Fruit fly (Drosophila melanogaster): Measurements from ENCODE around the gene Tk.

The Tk gene

DNA sequence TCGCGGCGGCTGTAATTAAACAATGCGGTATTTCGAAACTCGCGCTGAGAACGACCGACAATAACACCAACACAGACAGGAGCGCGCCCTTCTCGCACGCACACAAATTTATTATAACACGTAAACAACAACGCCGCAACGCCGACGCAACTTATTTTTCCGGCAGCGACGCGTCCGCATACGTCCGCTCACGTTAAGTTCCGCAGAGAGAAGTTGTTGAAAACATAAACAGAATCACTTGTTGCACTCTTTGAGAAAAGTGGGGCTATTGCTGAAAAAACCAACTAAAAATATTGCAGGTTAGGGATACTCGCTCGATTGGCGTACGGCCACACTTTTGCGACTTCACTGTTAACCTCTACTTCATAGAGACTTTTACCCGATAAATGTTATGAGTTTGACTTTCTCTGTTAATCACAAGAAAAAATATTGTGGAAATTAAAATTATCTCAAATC is 56.3 kb downstream of the Tk start, which contains the start of gene Cad87A (continued):
- peak; percentile 77 for TF ChIP-seq nom (GFP tag; optimal IDR thresholded peaks at IDR 0.05)
- TF ChIP-seq hth (optimal IDR thresholded peaks at IDR 0.05), result no peak
- TF ChIP-seq dpn (GFP tag; optimal IDR thresholded peaks at IDR 0.05), result peak in 1 of 2 experiments; percentile 5
- peak; percentile 49 for TF ChIP-seq CG3163 (GFP tag; optimal IDR thresholded peaks at IDR 0.05)
- TF ChIP-seq gsb-n (tag; optimal IDR thresholded peaks at IDR 0.05), result peak; percentile 66
- no peak for TF ChIP-seq CG12104 (GFP tag; optimal IDR thresholded peaks at IDR 0.05)
- peak; percentile 38 for TF ChIP-seq CG11504 (tag; optimal IDR thresholded peaks at IDR 0.05)
- TF ChIP-seq z (GFP tag; IDR thresholded peaks at IDR 0.05), result no peak
- no peak for TF ChIP-seq Bgb (GFP tag; IDR thresholded peaks at IDR 0.05; ENCODE audit: partially characterized antibody)
- no peak for TF ChIP-seq stc (GFP tag; IDR thresholded peaks at IDR 0.05)
- TF ChIP-seq hkb (optimal IDR thresholded peaks at IDR 0.05), result no peak
- no peak for TF ChIP-seq hkb (GFP tag; IDR thresholded peaks at IDR 0.05)
- TF ChIP-seq CG13123 (GFP tag; optimal IDR thresholded peaks at IDR 0.05), result no peak
- no peak for TF ChIP-seq CG1832 (GFP tag; optimal IDR thresholded peaks at IDR 0.05)
- TF ChIP-seq abd-A (tag; optimal IDR thresholded peaks at IDR 0.05), result peak; percentile 92
- no peak for TF ChIP-seq Hand (GFP tag; optimal IDR thresholded peaks at IDR 0.05)
- TF ChIP-seq CG31365 (tag; optimal IDR thresholded peaks at IDR 0.05), result peak; percentile 51
- no peak for TF ChIP-seq fru (optimal IDR thresholded peaks at IDR 0.05)
- no peak for TF ChIP-seq slou (GFP tag; optimal IDR thresholded peaks at IDR 0.05)
- TF ChIP-seq CG12659 (GFP tag; optimal IDR thresholded peaks at IDR 0.05), result peak; percentile 21
- TF ChIP-seq CG8944 (GFP tag; optimal IDR thresholded peaks at IDR 0.05), result no peak
- TF ChIP-seq CG8924 (tag; optimal IDR thresholded peaks at IDR 0.05), result peak; percentile 78
- TF ChIP-seq Meics (GFP tag; optimal IDR thresholded peaks at IDR 0.05), result no peak
- no peak for TF ChIP-seq Dip2 (GFP tag; IDR thresholded peaks at IDR 0.05)
- no peak for TF ChIP-seq Taf1 (GFP tag; IDR thresholded peaks at IDR 0.05)
- no peak for TF ChIP-seq CG9215 (GFP tag; IDR thresholded peaks at IDR 0.05)
- no peak for TF ChIP-seq gce (GFP tag; IDR thresholded peaks at IDR 0.05)
- TF ChIP-seq Vsx1 (GFP tag; optimal IDR thresholded peaks at IDR 0.05), result peak; percentile 67
- no peak for TF ChIP-seq jumu (GFP tag; optimal IDR thresholded peaks at IDR 0.05)
- peak; percentile 20 for TF ChIP-seq CG18262 (tag; optimal IDR thresholded peaks at IDR 0.05)
- no peak for TF ChIP-seq btn (GFP tag; optimal IDR thresholded peaks at IDR 0.05)
- TF ChIP-seq CG12071 (GFP tag; optimal IDR thresholded peaks at IDR 0.05), result peak; percentile 45
- peak; percentile 36 for TF ChIP-seq CG4707 (GFP tag; optimal IDR thresholded peaks at IDR 0.05)
- TF ChIP-seq trem (tag; optimal IDR thresholded peaks at IDR 0.05), result peak; percentile 36

DNA sequence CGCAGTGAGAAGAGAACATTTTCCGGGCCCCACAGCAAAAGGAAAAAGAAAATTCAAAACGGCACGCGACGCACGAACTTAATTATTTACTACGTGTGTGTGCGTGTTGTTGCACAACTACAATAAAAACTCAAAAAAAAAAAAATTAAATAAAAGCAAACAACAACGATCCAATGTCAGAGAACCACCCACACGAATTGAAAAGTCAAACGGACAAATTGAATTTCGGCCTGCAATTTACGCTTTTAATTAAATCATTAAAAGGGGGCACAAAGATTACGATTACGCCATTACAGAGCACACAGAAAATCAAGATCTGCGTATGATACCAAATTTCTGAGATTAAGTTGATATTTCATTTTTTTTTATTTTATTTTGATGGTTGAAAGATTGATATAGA is 57.3 kb downstream of the Tk start:
- TF ChIP-seq lov (optimal IDR thresholded peaks at IDR 0.05) (no peak), lov (GFP tag; IDR thresholded peaks at IDR 0.05) (no peak), CG1602 (GFP tag; optimal IDR thresholded peaks at IDR 0.05) (no peak), Pdp1 (GFP tag; optimal IDR thresholded peaks at IDR 0.05) (peak in 1 of 2 experiments; percentile 66), Dfd (GFP tag; optimal IDR thresholded peaks at IDR 0.05) (no peak), sens (GFP tag) (peak; percentile 59), sr (GFP tag; IDR thresholded peaks at IDR 0.05) (peak; percentile 57), CG18476 (GFP tag; optimal IDR thresholded peaks at IDR 0.05) (no peak), dysf (GFP tag; IDR thresholded peaks at IDR 0.05) (no peak)
